Worm (Caenorhabditis elegans) whole organism, L4 larva: ENCODE results near the gene F16G10.1.

Experiments used
- Y5F2A.4 ChIP-seq: fragments of 200-800 bp; sonication (Bioruptor generic); optimal IDR thresholded peaks from 2 replicates; lab custom pipeline; 2018; ENCODE audit warnings: mild to moderate bottlenecking, missing genetic modification characterization, missing compliant biosample characterization
- ceh-28 ChIP-seq: fragments of 150-350 bp; optimal IDR thresholded peaks from 2 replicates; lab custom pipeline; 2014; ENCODE audit warnings: missing biosample characterization, missing genetic modification reagents, missing genetic modification characterization
- madf-9 ChIP-seq: fragments of 200-800 bp; sonication (Bioruptor generic); conservative IDR thresholded peaks from 2 replicates; pipeline ENCODE4 v1.3.6; 2022; ENCODE audit warnings: missing genetic modification reagents, missing genetic modification characterization, missing compliant biosample characterization
- nhr-10 ChIP-seq: fragments of 150-350 bp; optimal IDR thresholded peaks from 2 replicates; lab custom pipeline; 2014; ENCODE audit warnings: missing biosample characterization, missing genetic modification characterization
- unc-62 ChIP-seq, 3 experiments: fragments of 150-350 bp in 1 of 3; sonication (generic microtip); optimal IDR thresholded peaks in 2 of 3; peaks in 1 of 3; 1 replicate in 1 of 3; 2 replicates in 2 of 3; lab custom pipeline; 2014 to 2017; ENCODE audit warnings: missing biosample characterization in 3 of 3, missing genetic modification characterization in 3 of 3, missing genetic modification reagents in 3 of 3, missing genotype in 1 of 3

- TF ChIP-seq madf-9 (GFP tag; lab: Robert Waterston, UW) (no peak), ceh-28 (tag; lab: Kevin White, UChicago) (no peak), Y5F2A.4 (GFP tag; lab: Kevin White, UChicago) (no peak), unc-62 (GFP tag; optimal IDR thresholded peaks at IDR 0.05 in 1 of 2; lab: Kevin White, UChicago) (peak in 1 of 2 experiments; percentile 56), unc-62 (tag; optimal IDR thresholded peaks at IDR 0.05; lab: Kevin White, UChicago) (no peak), nhr-10 (tag; lab: Kevin White, UChicago) (no peak)
Observed at ce11 chrII:2415439-2415838, 11.4 kb downstream of the F16G10.1 start, which contains the start of gene fbxa-4.
